Worm (Caenorhabditis elegans) whole organism, mixed stage, embryonic: ENCODE measurements around the gene nhr-254.

Experiments
- bed-3 ChIP-seq: fragments of 200-800 bp; sonication (Bioruptor generic); optimal IDR thresholded peaks from 3 replicates; lab custom pipeline; 2018; ENCODE audit warnings: mild to moderate bottlenecking, missing genetic modification characterization, moderate library complexity, missing compliant biosample characterization
- blmp-1 ChIP-seq: fragments of 150-350 bp; optimal IDR thresholded peaks from 2 replicates; lab custom pipeline; 2014; ENCODE audit warnings: missing biosample characterization, missing genetic modification characterization
- ceh-43 ChIP-seq: fragments of 200-800 bp; sonication (Bioruptor generic); optimal IDR thresholded peaks from 2 replicates; lab custom pipeline; 2018; ENCODE audit warnings: mild to moderate bottlenecking, missing genetic modification characterization, moderate library complexity, missing compliant biosample characterization
- ces-1 ChIP-seq: fragments of 150-350 bp; optimal IDR thresholded peaks from 2 replicates; lab custom pipeline; 2014; ENCODE audit warnings: missing biosample characterization, missing genetic modification reagents, missing genetic modification characterization
- elt-1 ChIP-seq: sonication (generic microtip); optimal IDR thresholded peaks from 2 replicates; lab custom pipeline; 2017; ENCODE audit warnings: missing genetic modification characterization, mild to moderate bottlenecking, missing compliant biosample characterization, antibody characterized with exemption, moderate library complexity, borderline replicate concordance; ENCODE audit not compliant: insufficient read depth
- lin-13 ChIP-seq: fragments of 150-350 bp; optimal IDR thresholded peaks from 2 replicates; lab custom pipeline; 2014; ENCODE audit warnings: missing biosample characterization, missing genetic modification characterization
- mep-1 ChIP-seq: fragments of 150-350 bp; optimal IDR thresholded peaks from 2 replicates; lab custom pipeline; 2017; ENCODE audit warnings: missing biosample characterization, missing genetic modification reagents, missing genetic modification characterization, inconsistent platforms
- mls-2 ChIP-seq: sonication (generic microtip); optimal IDR thresholded peaks from 2 replicates; lab custom pipeline; 2016; ENCODE audit warnings: mild to moderate bottlenecking, missing genetic modification characterization, moderate library complexity, missing compliant biosample characterization
- nhr-237 ChIP-seq: fragments of 150-350 bp; optimal IDR thresholded peaks from 2 replicates; lab custom pipeline; 2014; ENCODE audit warnings: missing biosample characterization, missing genetic modification characterization
- nhr-28 ChIP-seq: fragments of 150-350 bp; optimal IDR thresholded peaks from 2 replicates; lab custom pipeline; 2014; ENCODE audit warnings: missing biosample characterization, missing genetic modification characterization
- pha-4 ChIP-seq: fragments of 150-350 bp; optimal IDR thresholded peaks from 2 replicates; lab custom pipeline; 2018; ENCODE audit warnings: missing biosample characterization, missing genetic modification reagents, missing genetic modification characterization
- sem-2 ChIP-seq: fragments of 200-800 bp; sonication (Bioruptor generic); optimal IDR thresholded peaks from 2 replicates; lab custom pipeline; 2018; ENCODE audit warnings: mild to moderate bottlenecking, missing genetic modification characterization, missing compliant biosample characterization
- unc-39 ChIP-seq: fragments of 150-350 bp; optimal IDR thresholded peaks from 2 replicates; lab custom pipeline; 2014; ENCODE audit warnings: missing biosample characterization, missing genetic modification characterization
- ztf-11 ChIP-seq: fragments of 150-350 bp; optimal IDR thresholded peaks from 2 replicates; lab custom pipeline; 2014; ENCODE audit warnings: missing biosample characterization, missing genetic modification characterization

DNA sequence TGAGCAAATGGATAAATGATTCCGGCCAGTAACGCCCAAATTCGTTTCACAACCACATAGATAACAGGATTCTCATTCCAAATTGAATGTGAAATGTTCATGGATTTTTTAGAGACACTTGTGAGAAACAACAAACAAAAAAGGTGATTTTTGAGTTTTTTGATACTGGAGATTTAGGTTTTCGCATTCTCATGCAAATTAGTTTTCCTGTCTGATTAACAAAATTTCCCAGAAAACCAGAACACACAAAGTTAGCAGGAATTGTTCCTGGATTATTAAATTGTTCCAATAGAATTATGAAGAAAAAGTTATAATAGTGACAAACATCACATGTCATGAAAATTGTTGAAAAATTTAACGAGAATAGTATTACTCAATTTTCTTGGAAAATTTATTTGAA, 50.8 kb downstream of the nhr-254 start, which contains the start of gene srh-33:
- TF ChIP-seq nhr-28 (tag; lab: Kevin White, UChicago) = no peak
- TF ChIP-seq pha-4 (tag; lab: Kevin White, UChicago) = no peak
- no peak for TF ChIP-seq nhr-237 (tag; lab: Kevin White, UChicago)
- no peak for TF ChIP-seq lin-13 (tag; lab: Kevin White, UChicago)
- no peak for TF ChIP-seq elt-1 (tag; lab: Kevin White, UChicago)
- no peak for TF ChIP-seq sem-2 (GFP tag; lab: Kevin White, UChicago)
- TF ChIP-seq mep-1 = no peak
- no peak for TF ChIP-seq blmp-1 (tag; lab: Kevin White, UChicago)
- TF ChIP-seq ztf-11 (tag; lab: Kevin White, UChicago) = no peak
- no peak for TF ChIP-seq ces-1
- TF ChIP-seq bed-3 = no peak
- TF ChIP-seq ceh-43 = no peak
- no peak for TF ChIP-seq unc-39 (tag; lab: Kevin White, UChicago)
- TF ChIP-seq mls-2 (tag; lab: Kevin White, UChicago) = no peak
